Worm (Caenorhabditis elegans) whole organism, young adult: ENCODE results near the gene nas-16.

Experiments used
- B0336.3 ChIP-seq: fragments of 200-800 bp; sonication (Bioruptor generic); IDR thresholded peaks from 2 replicates; pipeline ENCODE4 v1.3.6; 2022; ENCODE audit warnings: missing genetic modification characterization, missing compliant biosample characterization
- F22D6.2 ChIP-seq: sonication (generic microtip); optimal IDR thresholded peaks from 2 replicates; lab custom pipeline; 2016; ENCODE audit warnings: mild to moderate bottlenecking, missing genetic modification characterization, missing compliant biosample characterization
- F49E8.2 ChIP-seq: sonication (generic microtip); optimal IDR thresholded peaks from 3 replicates; lab custom pipeline; 2017; ENCODE audit warnings: missing genetic modification characterization, mild to moderate bottlenecking, missing compliant biosample characterization, antibody characterized with exemption, moderate library complexity; ENCODE audit not compliant: insufficient read depth
- F55B11.4 ChIP-seq: sonication (generic microtip); optimal IDR thresholded peaks from 2 replicates; lab custom pipeline; 2016; ENCODE audit warnings: missing compliant biosample characterization, missing genetic modification characterization, borderline replicate concordance; ENCODE audit not compliant: insufficient read depth
- T26A5.8 ChIP-seq: sonication (generic microtip); optimal IDR thresholded peaks from 2 replicates; lab custom pipeline; 2016; ENCODE audit warnings: missing genetic modification characterization, missing compliant biosample characterization
- Y56A3A.18 ChIP-seq: fragments of 200-800 bp; sonication (Bioruptor generic); IDR thresholded peaks from 2 replicates; pipeline ENCODE4 v1.3.6; 2022; ENCODE audit warnings: missing genetic modification reagents, missing genetic modification characterization, missing compliant biosample characterization
- Y79H2A.3 ChIP-seq: fragments of 200-800 bp; sonication (Bioruptor generic); conservative IDR thresholded peaks from 2 replicates; pipeline ENCODE4 v1.3.6; 2022; ENCODE audit warnings: missing genetic modification reagents, missing genetic modification characterization, missing compliant biosample characterization
- akir-1 ChIP-seq: fragments of 200-800 bp; sonication (Bioruptor generic); optimal IDR thresholded peaks from 2 replicates; lab custom pipeline; 2018; ENCODE audit warnings: mild to moderate bottlenecking, missing genetic modification characterization, moderate library complexity, missing compliant biosample characterization
- athp-1 ChIP-seq: sonication (generic microtip); optimal IDR thresholded peaks from 2 replicates; lab custom pipeline; 2017; ENCODE audit warnings: mild to moderate bottlenecking, missing genetic modification characterization, missing compliant biosample characterization
- attf-3 ChIP-seq: fragments of 200-800 bp; sonication (Bioruptor generic); conservative IDR thresholded peaks from 2 replicates; pipeline ENCODE4 v1.3.6; 2022; ENCODE audit warnings: missing genetic modification reagents, missing genetic modification characterization, missing compliant biosample characterization
- ceh-27 ChIP-seq: fragments of 200-800 bp; sonication (Bioruptor generic); optimal IDR thresholded peaks from 2 replicates; lab custom pipeline; 2018; ENCODE audit warnings: mild to moderate bottlenecking, missing genetic modification characterization, moderate library complexity, missing compliant biosample characterization
- ceh-40 ChIP-seq: fragments of 200-800 bp; sonication (Bioruptor generic); IDR thresholded peaks from 2 replicates; pipeline ENCODE4 v1.3.6; 2022; ENCODE audit warnings: missing genetic modification characterization, missing compliant biosample characterization
- die-1 ChIP-seq: sonication (generic microtip); optimal IDR thresholded peaks from 2 replicates; lab custom pipeline; 2016; ENCODE audit warnings: missing genotype, mild to moderate bottlenecking, missing genetic modification characterization, missing compliant biosample characterization
- egl-18 ChIP-seq: fragments of 200-800 bp; sonication (Bioruptor generic); IDR thresholded peaks from 2 replicates; pipeline ENCODE4 v1.3.6; 2022; ENCODE audit warnings: missing genetic modification reagents, missing genetic modification characterization, missing compliant biosample characterization
- him-1 ChIP-seq: sonication (generic microtip); optimal IDR thresholded peaks from 2 replicates; lab custom pipeline; 2016; ENCODE audit warnings: missing genotype, missing genetic modification reagents, missing genetic modification characterization, missing compliant biosample characterization
- hrde-1 ChIP-seq: sonication (generic microtip); optimal IDR thresholded peaks from 2 replicates; lab custom pipeline; 2016; ENCODE audit warnings: missing genetic modification characterization, mild to moderate bottlenecking, missing compliant biosample characterization, moderate library complexity, missing genotype, missing genetic modification reagents, borderline replicate concordance
- hsf-1 ChIP-seq: fragments of 200-800 bp; sonication (Bioruptor generic); IDR thresholded peaks from 2 replicates; pipeline ENCODE4 v1.3.6; 2022; ENCODE audit warnings: missing genetic modification reagents, missing genetic modification characterization, missing compliant biosample characterization
- lin-35 ChIP-seq, 3 experiments: fragments of 150-350 bp in 2 of 3; sonication (generic microtip) in 1 of 3; optimal IDR thresholded peaks; 2 replicates each; lab custom pipeline; 2014 to 2018; ENCODE audit warnings: missing biosample characterization in 3 of 3, missing genetic modification characterization in 3 of 3, missing genetic modification reagents in 3 of 3
- lsy-27 ChIP-seq: sonication (generic microtip); optimal IDR thresholded peaks from 2 replicates; lab custom pipeline; 2017; ENCODE audit warnings: missing genetic modification characterization, mild to moderate bottlenecking, missing compliant biosample characterization, antibody characterized with exemption, missing genotype, borderline replicate concordance; ENCODE audit not compliant: insufficient read depth
- madf-3 ChIP-seq: fragments of 200-800 bp; sonication (Bioruptor generic); IDR thresholded peaks from 2 replicates; pipeline ENCODE4 v1.3.6; 2022; ENCODE audit warnings: missing genetic modification reagents, missing genetic modification characterization, missing compliant biosample characterization
- madf-6 ChIP-seq: fragments of 200-800 bp; sonication (Bioruptor generic); IDR thresholded peaks from 2 replicates; pipeline ENCODE4 v1.3.6; 2022; ENCODE audit warnings: missing genetic modification reagents, missing genetic modification characterization, missing compliant biosample characterization
- madf-8 ChIP-seq: fragments of 200-800 bp; sonication (Bioruptor generic); conservative IDR thresholded peaks from 2 replicates; pipeline ENCODE4 v1.3.6; 2022; ENCODE audit warnings: missing genetic modification reagents, missing genetic modification characterization, missing compliant biosample characterization
- mcd-1 ChIP-seq: fragments of 200-800 bp; sonication (Bioruptor generic); IDR thresholded peaks from 2 replicates; pipeline ENCODE4 v1.3.6; 2022; ENCODE audit warnings: missing genetic modification reagents, missing genetic modification characterization, missing compliant biosample characterization
- mes-4 ChIP-seq: sonication (generic microtip); optimal IDR thresholded peaks from 2 replicates; lab custom pipeline; 2016; ENCODE audit warnings: missing genotype, missing genetic modification characterization, missing compliant biosample characterization
- mxl-1 ChIP-seq: sonication (generic microtip); optimal IDR thresholded peaks from 2 replicates; lab custom pipeline; 2016; ENCODE audit warnings: missing genetic modification characterization, missing compliant biosample characterization
- nhr-179 ChIP-seq: sonication (generic microtip); optimal IDR thresholded peaks from 2 replicates; lab custom pipeline; 2016; ENCODE audit warnings: mild to moderate bottlenecking, missing genetic modification characterization, missing compliant biosample characterization
- repo-1 ChIP-seq: sonication (generic microtip); optimal IDR thresholded peaks from 2 replicates; lab custom pipeline; 2017; ENCODE audit warnings: mild to moderate bottlenecking, missing genetic modification characterization, missing compliant biosample characterization
- snpc-1.1 ChIP-seq: sonication (generic microtip); optimal IDR thresholded peaks from 2 replicates; lab custom pipeline; 2017; ENCODE audit warnings: missing genetic modification characterization, mild to moderate bottlenecking, missing compliant biosample characterization, antibody characterized with exemption, moderate library complexity, missing genotype, missing genetic modification reagents; ENCODE audit not compliant: insufficient read depth
- snpc-3.4 ChIP-seq: sonication (generic microtip); optimal IDR thresholded peaks from 2 replicates; lab custom pipeline; 2017; ENCODE audit warnings: missing genetic modification characterization, mild to moderate bottlenecking, missing compliant biosample characterization, antibody characterized with exemption, moderate library complexity, missing genotype, missing genetic modification reagents
- snpc-4 ChIP-seq, 5 experiments: fragments of 150-350 bp in 1 of 5; sonication (generic microtip) in 4 of 5; optimal IDR thresholded peaks; 2 replicates each; lab custom pipeline; 2014 to 2018; ENCODE audit warnings: missing genetic modification characterization in 5 of 5, missing biosample characterization in 3 of 5, antibody characterized with exemption in 2 of 5, mild to moderate bottlenecking in 2 of 5, missing compliant biosample characterization in 2 of 5, missing genotype in 2 of 5, moderate library complexity in 2 of 5, missing genetic modification reagents in 1 of 5
- unc-130 ChIP-seq: sonication (generic microtip); optimal IDR thresholded peaks from 2 replicates; lab custom pipeline; 2016; ENCODE audit warnings: missing genetic modification reagents, missing genetic modification characterization, missing compliant biosample characterization
- unc-62 ChIP-seq: fragments of 150-350 bp; optimal IDR thresholded peaks from 2 replicates; lab custom pipeline; 2014; ENCODE audit warnings: missing biosample characterization, missing genetic modification reagents, missing genetic modification characterization
- xnd-1 ChIP-seq: sonication (generic microtip); optimal IDR thresholded peaks from 2 replicates; lab custom pipeline; 2016; ENCODE audit warnings: missing genotype, missing genetic modification reagents, missing genetic modification characterization, missing compliant biosample characterization
- zim-3 ChIP-seq: sonication (generic microtip); optimal IDR thresholded peaks from 2 replicates; lab custom pipeline; 2017; ENCODE audit warnings: mild to moderate bottlenecking, missing genetic modification characterization, moderate library complexity, missing compliant biosample characterization
- ztf-25 ChIP-seq: fragments of 200-800 bp; sonication (Bioruptor generic); IDR thresholded peaks from 2 replicates; pipeline ENCODE4 v1.3.6; 2022; ENCODE audit warnings: missing genetic modification reagents, missing genetic modification characterization, missing compliant biosample characterization
- ztf-3 ChIP-seq: fragments of 200-800 bp; sonication (Bioruptor generic); optimal IDR thresholded peaks from 2 replicates; lab custom pipeline; 2018; ENCODE audit warnings: mild to moderate bottlenecking, missing genetic modification characterization, missing compliant biosample characterization

nas-16 gene

DNA sequence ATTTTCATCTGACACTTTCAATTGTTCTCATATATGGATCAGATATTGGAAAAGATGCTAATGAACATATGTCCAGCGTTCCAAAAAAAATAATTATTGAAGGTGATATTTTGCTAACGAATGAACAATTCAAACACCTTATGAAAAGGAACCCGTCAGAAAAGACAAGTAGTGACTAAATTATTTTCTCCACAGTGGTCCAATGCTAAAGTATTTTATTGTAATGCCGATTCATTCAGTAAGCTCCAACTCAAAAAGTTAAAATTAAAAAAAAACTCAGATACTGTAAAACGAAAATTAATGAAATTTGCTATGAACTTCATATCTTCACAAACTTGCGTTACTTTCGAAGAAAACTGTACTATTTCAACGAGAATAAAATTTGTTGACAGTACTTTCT is at the start of gene nas-16:
TSS of gene nas-16 (plus strand) at position 301 of the 400 bp plus-strand sequence.
- TF ChIP-seq him-1 (no peak), mxl-1 (no peak), madf-6 (no peak), xnd-1 (tag; lab: Kevin White, UChicago) (no peak), F55B11.4 (tag; lab: Kevin White, UChicago) (no peak), hsf-1 (GFP tag; lab: Robert Waterston, UW) (no peak), akir-1 (GFP tag; lab: Kevin White, UChicago) (no peak), madf-3 (GFP tag; lab: Robert Waterston, UW) (no peak), egl-18 (no peak), lsy-27 (tag; lab: Kevin White, UChicago) (no peak), snpc-3.4 (no peak), B0336.3 (GFP tag; lab: Robert Waterston, UW) (no peak), F22D6.2 (no peak), unc-130 (no peak), repo-1 (no peak), ztf-3 (GFP tag; lab: Kevin White, UChicago) (no peak), ztf-25 (GFP tag; lab: Robert Waterston, UW) (no peak)
- TF ChIP-seq, all 124 proteins: peak for 0

DNA sequence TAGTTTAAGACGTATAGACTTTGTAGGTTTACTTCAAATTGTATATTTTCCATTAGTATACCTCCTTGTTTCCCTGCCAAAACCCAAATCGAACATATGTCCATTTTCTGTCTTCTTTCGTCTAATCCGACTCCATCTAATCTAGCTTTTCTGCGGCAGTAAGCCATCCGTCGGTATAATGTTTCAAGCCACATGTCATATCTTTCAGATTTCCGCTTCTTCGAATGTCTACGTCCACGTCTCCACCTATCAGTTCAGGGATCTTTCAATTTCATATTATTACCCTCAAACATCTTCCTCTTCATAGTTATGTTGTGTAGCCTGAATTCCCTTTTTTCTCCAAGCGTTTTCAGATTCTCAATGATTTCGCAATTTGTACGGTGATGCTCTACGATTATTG is 48.0 kb upstream of the nas-16 start:
- TF ChIP-seq B0336.3 (GFP tag; lab: Robert Waterston, UW): no peak
- no peak for TF ChIP-seq T26A5.8 (tag; lab: Kevin White, UChicago)
- TF ChIP-seq, all 124 proteins: peak for 0

DNA sequence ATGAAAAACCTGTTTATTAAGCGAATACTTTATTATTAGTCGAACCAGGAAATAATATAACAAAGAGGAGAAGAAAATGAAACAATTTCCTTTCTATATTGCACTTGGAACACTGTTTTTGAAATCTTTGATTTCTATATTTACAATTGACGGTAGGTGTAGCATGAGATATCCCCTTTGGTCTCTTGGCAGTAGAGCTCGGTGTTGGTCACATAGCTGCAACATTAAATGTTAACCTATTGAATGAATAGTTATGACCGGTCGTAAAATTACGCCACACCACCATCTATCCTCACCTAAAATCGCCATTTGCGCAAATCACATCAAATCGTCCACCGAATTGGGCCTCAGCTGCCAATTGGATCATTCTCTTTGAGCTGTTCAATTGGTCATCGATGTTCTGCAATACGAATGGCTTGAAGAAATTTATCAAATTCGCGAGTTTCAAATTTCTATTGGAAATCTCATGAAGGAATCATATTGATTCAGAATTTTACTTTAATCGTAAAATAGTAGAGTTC is 47.2 kb upstream of the nas-16 start:
- TF ChIP-seq mes-4 (tag; lab: Kevin White, UChicago): no peak
- TF ChIP-seq zim-3: no peak
- TF ChIP-seq ceh-27 (GFP tag; lab: Kevin White, UChicago): no peak
- TF ChIP-seq him-1: no peak
- TF ChIP-seq unc-62: no peak
- no peak for TF ChIP-seq F49E8.2
- no peak for TF ChIP-seq mcd-1 (GFP tag; lab: Robert Waterston, UW)
- no peak for TF ChIP-seq Y56A3A.18 (GFP tag; lab: Robert Waterston, UW)
- TF ChIP-seq lin-35 (GFP tag; optimal IDR thresholded peaks at IDR 0.05; lab: Kevin White, UChicago): no peak
- no peak for TF ChIP-seq nhr-179 (tag; lab: Kevin White, UChicago)
- no peak for TF ChIP-seq athp-1 (tag; lab: Kevin White, UChicago)
- TF ChIP-seq hrde-1 (tag; lab: Kevin White, UChicago): no peak
- no peak for TF ChIP-seq snpc-4 (GFP tag; optimal IDR thresholded peaks at IDR 0.05; lab: Kevin White, UChicago)
- no peak for TF ChIP-seq snpc-4 (tag; optimal IDR thresholded peaks at IDR 0.05; lab: Kevin White, UChicago)
- TF ChIP-seq Y79H2A.3 (GFP tag; lab: Robert Waterston, UW): no peak
- no peak for TF ChIP-seq snpc-1.1 (tag; lab: Kevin White, UChicago)
- no peak for TF ChIP-seq ceh-40 (GFP tag; lab: Robert Waterston, UW)
- TF ChIP-seq die-1: no peak
- no peak for TF ChIP-seq madf-8
- TF ChIP-seq attf-3 (GFP tag; lab: Robert Waterston, UW): no peak
- TF ChIP-seq, all 124 proteins: peak for 0
